Worm (Caenorhabditis elegans) whole organism, midembryonic: ENCODE data around the gene vig-1.

Experiments used
- T22C8.4 ChIP-seq: fragments of 200-800 bp; sonication (Bioruptor generic); IDR thresholded peaks from 2 replicates; pipeline ENCODE4 v1.3.6; 2022; ENCODE audit warnings: missing genetic modification characterization, missing compliant biosample characterization
- cog-1 ChIP-seq: sonication (generic microtip); optimal IDR thresholded peaks from 2 replicates; lab custom pipeline; 2016; ENCODE audit warnings: missing genetic modification characterization, missing compliant biosample characterization
- flt-1 ChIP-seq: fragments of 200-800 bp; sonication (Bioruptor generic); IDR thresholded peaks from 2 replicates; pipeline ENCODE4 v1.3.6; 2022; ENCODE audit warnings: missing genetic modification characterization, missing compliant biosample characterization
- klf-2 ChIP-seq: fragments of 200-800 bp; sonication (Bioruptor generic); conservative IDR thresholded peaks from 2 replicates; pipeline ENCODE4 v1.3.6; 2022; ENCODE audit warnings: missing genetic modification reagents, missing genetic modification characterization, missing compliant biosample characterization
- med-1 ChIP-seq: sonication (generic microtip); optimal IDR thresholded peaks from 2 replicates; lab custom pipeline; 2017; ENCODE audit warnings: missing genetic modification characterization, mild to moderate bottlenecking, missing compliant biosample characterization, antibody characterized with exemption, missing genetic modification reagents; ENCODE audit not compliant: insufficient read depth
- ref-1 ChIP-seq: fragments of 200-800 bp; sonication (Bioruptor generic); conservative IDR thresholded peaks from 2 replicates; pipeline ENCODE4 v1.3.6; 2022; ENCODE audit warnings: missing genetic modification reagents, missing genetic modification characterization, missing compliant biosample characterization
- tab-1 ChIP-seq: fragments of 200-800 bp; sonication (Bioruptor generic); IDR thresholded peaks from 2 replicates; pipeline ENCODE4 v1.3.6; 2022; ENCODE audit warnings: missing genetic modification characterization, missing compliant biosample characterization
- ztf-23 ChIP-seq: fragments of 200-800 bp; sonication (Bioruptor generic); IDR thresholded peaks from 2 replicates; pipeline ENCODE4 v1.3.6; 2022; ENCODE audit warnings: missing genetic modification reagents, missing genetic modification characterization, missing compliant biosample characterization
- ztf-29 ChIP-seq: fragments of 200-800 bp; sonication (Bioruptor generic); IDR thresholded peaks from 2 replicates; pipeline ENCODE4 v1.3.6; 2022; ENCODE audit warnings: missing genetic modification reagents, missing genetic modification characterization, missing compliant biosample characterization

vig-1 gene

ce11 chrII:1357262-1357661, 36.4 kb downstream of the vig-1 start:
- no peak for TF ChIP-seq tab-1 (GFP tag; lab: Robert Waterston, UW)

- TF ChIP-seq T22C8.4 (GFP tag; lab: Robert Waterston, UW) (no peak), flt-1 (GFP tag; lab: Robert Waterston, UW) (no peak), ztf-29 (no peak), tab-1 (GFP tag; lab: Robert Waterston, UW) (no peak), cog-1 (no peak), ref-1 (no peak), klf-2 (GFP tag; lab: Robert Waterston, UW) (no peak), ztf-23 (no peak), med-1 (GFP tag; lab: Kevin White, UChicago) (no peak)
Measured at ce11 chrII:1357905-1358304, 37.1 kb downstream of the vig-1 start, which contains the start of gene C13A10.2. C13A10.2 (minus strand) TSS chrII:1358005.

ce11 chrII:1360257-1360656, 39.4 kb downstream of the vig-1 start:
- TF ChIP-seq T22C8.4 (GFP tag; lab: Robert Waterston, UW): no peak
- TF ChIP-seq tab-1 (GFP tag; lab: Robert Waterston, UW): no peak
- TF ChIP-seq cog-1: no peak
- no peak for TF ChIP-seq ref-1
- no peak for TF ChIP-seq ztf-29
- no peak for TF ChIP-seq ztf-23
- no peak for TF ChIP-seq flt-1 (GFP tag; lab: Robert Waterston, UW)
- no peak for TF ChIP-seq med-1 (GFP tag; lab: Kevin White, UChicago)
- no peak for TF ChIP-seq klf-2 (GFP tag; lab: Robert Waterston, UW)

- no peak for TF ChIP-seq cog-1
- no peak for TF ChIP-seq ztf-23
- no peak for TF ChIP-seq flt-1 (GFP tag; lab: Robert Waterston, UW)
Measured at ce11 chrII:1362423-1362822, 41.6 kb downstream of the vig-1 start.

- TF ChIP-seq klf-2 (GFP tag; lab: Robert Waterston, UW) (no peak), cog-1 (no peak), ref-1 (no peak), ztf-29 (no peak), med-1 (GFP tag; lab: Kevin White, UChicago) (no peak), ztf-23 (no peak), tab-1 (GFP tag; lab: Robert Waterston, UW) (no peak), flt-1 (GFP tag; lab: Robert Waterston, UW) (no peak), T22C8.4 (GFP tag; lab: Robert Waterston, UW) (no peak)
Measured at ce11 chrII:1365985-1366384, 45.1 kb downstream of the vig-1 start.

- TF ChIP-seq flt-1 (GFP tag; lab: Robert Waterston, UW) (no peak), ztf-29 (no peak), T22C8.4 (GFP tag; lab: Robert Waterston, UW) (no peak), klf-2 (GFP tag; lab: Robert Waterston, UW) (no peak)
Measured at ce11 chrII:1368756-1369155, 47.9 kb downstream of the vig-1 start.

ce11 chrII:1369322-1369721, 48.5 kb downstream of the vig-1 start:
- TF ChIP-seq flt-1 (GFP tag; lab: Robert Waterston, UW) (no peak), klf-2 (GFP tag; lab: Robert Waterston, UW) (no peak), ztf-23 (no peak), cog-1 (no peak), T22C8.4 (GFP tag; lab: Robert Waterston, UW) (no peak), tab-1 (GFP tag; lab: Robert Waterston, UW) (no peak), med-1 (GFP tag; lab: Kevin White, UChicago) (no peak)

DNA sequence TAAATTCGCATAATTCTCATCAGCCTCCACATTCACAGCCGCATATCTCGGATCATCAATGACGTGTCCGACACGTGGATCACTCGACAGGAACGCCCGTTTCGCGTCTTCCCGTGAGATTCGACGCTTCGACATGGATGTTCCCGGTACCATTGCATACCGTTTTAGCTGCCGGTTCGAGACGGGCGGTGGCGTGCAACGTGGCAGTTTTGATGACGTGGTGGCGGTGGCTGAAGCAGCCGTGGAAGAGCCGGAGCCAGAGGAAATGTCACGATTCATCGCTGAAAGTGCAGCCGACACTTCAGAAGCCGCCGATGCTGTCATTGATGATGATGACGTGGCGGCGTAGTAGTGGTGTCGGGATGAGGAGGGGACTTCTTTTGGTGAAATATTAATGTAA, 50.7 kb downstream of the vig-1 start:
- TF ChIP-seq med-1 (GFP tag; lab: Kevin White, UChicago): no peak
- TF ChIP-seq ztf-23: no peak

ce11 chrII:1372138-1372537, 51.3 kb downstream of the vig-1 start:
- TF ChIP-seq klf-2 (GFP tag; lab: Robert Waterston, UW) (no peak), ref-1 (no peak), ztf-23 (no peak), cog-1 (no peak), T22C8.4 (GFP tag; lab: Robert Waterston, UW) (no peak), med-1 (GFP tag; lab: Kevin White, UChicago) (no peak), ztf-29 (no peak), flt-1 (GFP tag; lab: Robert Waterston, UW) (no peak), tab-1 (GFP tag; lab: Robert Waterston, UW) (no peak)
